Worm (Caenorhabditis elegans): Measurements from ENCODE around the gene C32D5.14.

Gene C32D5.14

ce11 chrII:6348360-6348759 is 13.1 kb downstream of the C32D5.14 start:
- no peak for TF ChIP-seq nhr-12 (tag; optimal IDR thresholded peaks at IDR 0.05)
- TF ChIP-seq ztf-11 (tag; optimal IDR thresholded peaks at IDR 0.05) = peak; percentile 25
- no peak for TF ChIP-seq mab-5 (tag; optimal IDR thresholded peaks at IDR 0.05)
- TF ChIP-seq lsy-2 (tag; optimal IDR thresholded peaks at IDR 0.05) = peak; percentile 53
- TF ChIP-seq drap-1 (GFP tag; optimal IDR thresholded peaks at IDR 0.05) = no peak
- no peak for TF ChIP-seq cnd-1 (tag; optimal IDR thresholded peaks at IDR 0.05)
- no peak for TF ChIP-seq sptf-1 (tag; optimal IDR thresholded peaks at IDR 0.05)
- TF ChIP-seq ham-2 (GFP tag; optimal IDR thresholded peaks at IDR 0.05) = peak; percentile 68
- TF ChIP-seq M03D4.4 (tag; optimal IDR thresholded peaks at IDR 0.05) = peak; percentile 12
- peak; percentile 29 for TF ChIP-seq nhr-237 (tag; optimal IDR thresholded peaks at IDR 0.05)
- TF ChIP-seq ceh-39 (tag; optimal IDR thresholded peaks at IDR 0.05) = no peak
- TF ChIP-seq lin-32 (GFP tag; optimal IDR thresholded peaks at IDR 0.05) = no peak
- TF ChIP-seq ceh-43 (GFP tag; optimal IDR thresholded peaks at IDR 0.05) = no peak
- peak; percentile 91 for TF ChIP-seq pha-4 (tag; optimal IDR thresholded peaks at IDR 0.05)
- TF ChIP-seq mls-2 (tag; optimal IDR thresholded peaks at IDR 0.05) = no peak
- TF ChIP-seq snpc-4 (tag; optimal IDR thresholded peaks at IDR 0.05) = no peak
- TF ChIP-seq nhr-76 (tag; optimal IDR thresholded peaks at IDR 0.05) = no peak
- no peak for TF ChIP-seq ces-1 (GFP tag; optimal IDR thresholded peaks at IDR 0.05)
- TF ChIP-seq nhr-2 (tag; optimal IDR thresholded peaks at IDR 0.05) = peak; percentile 22
- no peak for TF ChIP-seq elt-1 (tag; optimal IDR thresholded peaks at IDR 0.05; ENCODE audit: borderline replicate concordance, insufficient read depth)
- TF ChIP-seq bed-3 (GFP tag; optimal IDR thresholded peaks at IDR 0.05) = no peak
- TF ChIP-seq mep-1 (tag; optimal IDR thresholded peaks at IDR 0.05) = peak; percentile 74
- peak; percentile 31 for TF ChIP-seq blmp-1 (tag; optimal IDR thresholded peaks at IDR 0.05)
- no peak for TF ChIP-seq sem-2 (GFP tag; optimal IDR thresholded peaks at IDR 0.05)
- no peak for TF ChIP-seq flh-1 (GFP tag; optimal IDR thresholded peaks at IDR 0.05)
- no peak for TF ChIP-seq ceh-83 (GFP tag; optimal IDR thresholded peaks at IDR 0.05)
- TF ChIP-seq tbx-8 (GFP tag; optimal IDR thresholded peaks at IDR 0.05) = no peak
- TF ChIP-seq unc-39 (tag; optimal IDR thresholded peaks at IDR 0.05) = no peak
- TF ChIP-seq unc-62 (GFP tag; optimal IDR thresholded peaks at IDR 0.05) = peak; percentile 83
- TF ChIP-seq nhr-28 (tag; optimal IDR thresholded peaks at IDR 0.05) = no peak
- TF ChIP-seq unc-120 (tag; optimal IDR thresholded peaks at IDR 0.05; ENCODE audit: poor library complexity, severe bottlenecking) = peak; percentile 36
- TF ChIP-seq zip-8 (tag; optimal IDR thresholded peaks at IDR 0.05) = no peak
- no peak for TF ChIP-seq elt-3 (tag; optimal IDR thresholded peaks at IDR 0.05)
- TF ChIP-seq hlh-1 (tag; optimal IDR thresholded peaks at IDR 0.05) = peak; percentile 87
- peak; percentile 4 for TF ChIP-seq lin-13 (tag; optimal IDR thresholded peaks at IDR 0.05)

DNA sequence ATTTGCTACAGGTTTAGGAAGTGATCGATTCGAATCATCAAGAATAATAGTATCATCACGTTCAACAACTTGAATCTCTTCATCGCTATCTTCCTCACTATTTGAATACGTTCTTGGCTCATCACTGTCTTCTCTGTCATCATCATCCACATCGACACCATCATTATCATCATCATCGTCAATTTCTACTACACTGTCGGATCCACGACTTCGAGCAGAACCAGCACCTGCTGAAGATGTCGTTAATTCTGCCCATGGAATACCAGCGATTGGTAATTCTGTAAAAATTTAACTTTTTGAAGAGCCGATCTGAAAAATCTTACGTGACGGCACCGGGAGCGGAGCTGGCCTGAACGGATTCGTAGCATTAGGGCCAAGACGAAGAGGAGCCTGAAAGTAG is 14.7 kb downstream of the C32D5.14 start:
- no peak for TF ChIP-seq ztf-11 (tag; optimal IDR thresholded peaks at IDR 0.05)
- no peak for TF ChIP-seq elt-1 (tag; optimal IDR thresholded peaks at IDR 0.05; ENCODE audit: borderline replicate concordance, insufficient read depth)
- TF ChIP-seq nhr-237 (tag; optimal IDR thresholded peaks at IDR 0.05) = no peak

ce11 chrII:6351887-6352286 is 16.6 kb downstream of the C32D5.14 start, which contains the start of gene C32D5.10:
Gene C32D5.10 (minus strand): TSS chrII:6351987.
- TF ChIP-seq cnd-1 (tag; optimal IDR thresholded peaks at IDR 0.05) (no peak), drap-1 (GFP tag; optimal IDR thresholded peaks at IDR 0.05) (no peak), hlh-1 (tag; optimal IDR thresholded peaks at IDR 0.05) (no peak), lin-32 (GFP tag; optimal IDR thresholded peaks at IDR 0.05) (no peak), snpc-4 (tag; optimal IDR thresholded peaks at IDR 0.05) (no peak), blmp-1 (tag; optimal IDR thresholded peaks at IDR 0.05) (no peak), nhr-2 (tag; optimal IDR thresholded peaks at IDR 0.05) (no peak), M03D4.4 (tag; optimal IDR thresholded peaks at IDR 0.05) (no peak), nhr-76 (tag; optimal IDR thresholded peaks at IDR 0.05) (no peak), ceh-43 (GFP tag; optimal IDR thresholded peaks at IDR 0.05) (no peak)

Data from whole organism, mixed stage, embryonic.